Fruit fly (Drosophila melanogaster): ENCODE results near the gene ND-SGDH.
A peak's percentile ranks its signal among the peaks of the same experiment; 100 is the strongest.

ND-SGDH gene

DNA sequence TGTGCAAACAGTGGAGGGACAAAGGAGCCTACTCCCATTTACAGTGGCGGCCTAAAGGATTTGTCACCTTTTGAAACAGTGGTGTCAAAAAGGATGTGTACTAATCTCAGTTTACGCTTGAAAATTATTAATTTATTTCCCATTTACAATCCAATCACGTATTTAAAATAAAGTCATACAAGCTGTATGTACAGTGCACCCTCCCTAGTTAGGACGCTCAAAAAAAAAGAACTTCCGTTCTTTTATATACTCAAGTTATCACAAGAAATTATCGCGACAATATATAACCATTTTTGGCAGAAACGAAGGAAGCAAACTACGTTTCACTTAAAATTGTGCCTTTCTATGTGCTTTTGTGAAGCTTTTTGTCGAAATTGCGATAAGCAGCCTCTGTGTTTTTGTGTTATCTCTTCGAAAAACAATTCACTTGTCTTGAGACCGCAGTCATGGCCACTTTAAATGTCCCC lies 881 bp upstream of the ND-SGDH start (continued):
- TF ChIP-seq achi (GFP tag; optimal IDR thresholded peaks at IDR 0.05) (peak; percentile 63), CG8119 (GFP tag; IDR thresholded peaks at IDR 0.05) (peak; percentile 41; the same call in 1 of the 3 replicates), Blimp-1 (GFP tag; optimal IDR thresholded peaks at IDR 0.05) (no peak), dsx (GFP tag; optimal IDR thresholded peaks at IDR 0.05; ENCODE audit: poor library complexity, severe bottlenecking) (no peak), ss (GFP tag; optimal IDR thresholded peaks at IDR 0.05) (peak; percentile 5 to 27), CG31627 (GFP tag; optimal IDR thresholded peaks at IDR 0.05) (peak; percentile 83), Ets21C (GFP tag; optimal IDR thresholded peaks at IDR 0.05) (peak; percentile 78), CG8319 (GFP tag; optimal IDR thresholded peaks at IDR 0.05) (no peak), esn (GFP tag; optimal IDR thresholded peaks at IDR 0.05) (peak; percentile 84), Ets96B (tag; optimal IDR thresholded peaks at IDR 0.05) (peak; percentile 43), Sox14 (GFP tag; optimal IDR thresholded peaks at IDR 0.05) (peak; percentile 81), spab (GFP tag; optimal IDR thresholded peaks at IDR 0.05) (peak; percentile 50), net (GFP tag; optimal IDR thresholded peaks at IDR 0.05) (no peak), CG3919 (GFP tag; optimal IDR thresholded peaks at IDR 0.05) (no peak)

- TF ChIP-seq CG7368 (GFP tag; optimal IDR thresholded peaks at IDR 0.05) (peak; percentile 42), Blimp-1 (GFP tag; optimal IDR thresholded peaks at IDR 0.05) (no peak), CG34406 (GFP tag; optimal IDR thresholded peaks at IDR 0.05) (peak; percentile 16), acj6 (GFP tag; optimal IDR thresholded peaks at IDR 0.05) (peak; percentile 56), Eip93F (GFP tag; optimal IDR thresholded peaks at IDR 0.05) (peak; percentile 18), Hr4 (GFP tag; optimal IDR thresholded peaks at IDR 0.05) (peak; percentile 65), net (GFP tag; optimal IDR thresholded peaks at IDR 0.05) (no peak), CG8119 (GFP tag; IDR thresholded peaks at IDR 0.05) (peak; percentile 15; the same call in 1 of the 3 replicates), CG10669 (GFP tag; optimal IDR thresholded peaks at IDR 0.05) (peak; percentile 69), Sox102F (GFP tag; optimal IDR thresholded peaks at IDR 0.05) (no peak), Ets21C (GFP tag; optimal IDR thresholded peaks at IDR 0.05) (peak; percentile 46), CG9139 (GFP tag; optimal IDR thresholded peaks at IDR 0.05) (no peak), dac (GFP tag; optimal IDR thresholded peaks at IDR 0.05) (no peak), CG6792 (GFP tag; optimal IDR thresholded peaks at IDR 0.05) (peak; percentile 52), Sox14 (GFP tag; optimal IDR thresholded peaks at IDR 0.05) (peak; percentile 43), CG10631 (GFP tag; optimal IDR thresholded peaks at IDR 0.05) (peak; percentile 71), Met (GFP tag; optimal IDR thresholded peaks at IDR 0.05) (peak; percentile 66), eg (GFP tag; IDR thresholded peaks at IDR 0.05) (peak; percentile 54), achi (GFP tag; optimal IDR thresholded peaks at IDR 0.05) (peak; percentile 54), Ets96B (tag; optimal IDR thresholded peaks at IDR 0.05) (peak; percentile 52), salr (GFP tag; optimal IDR thresholded peaks at IDR 0.05) (peak in 1 of 2 experiments; percentile 24), Eip78C (GFP tag) (peak; percentile 92), CG4318 (GFP tag; optimal IDR thresholded peaks at IDR 0.05) (no peak), CG6276 (GFP tag; optimal IDR thresholded peaks at IDR 0.05) (no peak), CG31627 (GFP tag; optimal IDR thresholded peaks at IDR 0.05) (peak; percentile 48), topi (GFP tag; optimal IDR thresholded peaks at IDR 0.05) (peak; percentile 76), spab (GFP tag; optimal IDR thresholded peaks at IDR 0.05) (no peak), CG11294 (GFP tag; IDR thresholded peaks at IDR 0.05) (no peak), pdm3 (GFP tag; optimal IDR thresholded peaks at IDR 0.05) (peak; percentile 63), OdsH (GFP tag; optimal IDR thresholded peaks at IDR 0.05) (peak; percentile 64), CG32006 (GFP tag; optimal IDR thresholded peaks at IDR 0.05) (peak; percentile 11), fkh (GFP tag; optimal IDR thresholded peaks at IDR 0.05) (peak; percentile 69), vri (GFP tag; optimal IDR thresholded peaks at IDR 0.05) (no peak), ss (GFP tag; optimal IDR thresholded peaks at IDR 0.05) (peak; percentile 12 to 66), CG3032 (tag; optimal IDR thresholded peaks at IDR 0.05) (peak; percentile 68), lz (GFP tag; optimal IDR thresholded peaks at IDR 0.05) (peak; percentile 61), CG6163 (GFP tag; IDR thresholded peaks at IDR 0.05) (no peak), fd85E (GFP tag; optimal IDR thresholded peaks at IDR 0.05) (peak; percentile 38), esn (GFP tag; optimal IDR thresholded peaks at IDR 0.05) (peak; percentile 80), CG6808 (GFP tag; optimal IDR thresholded peaks at IDR 0.05) (no peak), Smox (GFP tag; optimal IDR thresholded peaks at IDR 0.05) (no peak), CG11902 (GFP tag; optimal IDR thresholded peaks at IDR 0.05) (peak; percentile 30), CG11762 (GFP tag; optimal IDR thresholded peaks at IDR 0.05; ENCODE audit: insufficient read depth) (peak; percentile 31), fd59A (GFP tag; optimal IDR thresholded peaks at IDR 0.05) (no peak)
Observed at dm6 chr3L:12136630-12137029, 1.8 kb downstream of the ND-SGDH start, which contains the start of the genes CG5645 and Atg12. CG5645 (minus strand) TSS chr3L:12136706. Atg12 (plus strand) TSS chr3L:12136967.

All from whole organism, prepupa.